Fruit fly (Drosophila melanogaster): ENCODE data around the gene Sym.

The Sym gene

dm6 chr3R:5705469-5706067 is 36.7 kb downstream of the Sym start (continued):
- TF ChIP-seq OdsH (GFP tag; optimal IDR thresholded peaks at IDR 0.05) (peak; percentile 65), fd85E (GFP tag; optimal IDR thresholded peaks at IDR 0.05) (no peak), net (GFP tag; optimal IDR thresholded peaks at IDR 0.05) (peak; percentile 11), CG31627 (GFP tag; optimal IDR thresholded peaks at IDR 0.05) (peak; percentile 16), CG8632 (GFP tag; optimal IDR thresholded peaks at IDR 0.05) (peak; percentile 18), Eip75B (GFP tag; optimal IDR thresholded peaks at IDR 0.05) (no peak), CG9139 (GFP tag; optimal IDR thresholded peaks at IDR 0.05) (no peak), Hr4 (GFP tag; optimal IDR thresholded peaks at IDR 0.05) (peak; percentile 72), CG6808 (GFP tag; optimal IDR thresholded peaks at IDR 0.05) (peak; percentile 41), CG32006 (GFP tag; optimal IDR thresholded peaks at IDR 0.05) (peak; percentile 80), CG6854 (GFP tag; optimal IDR thresholded peaks at IDR 0.05) (no peak), fd59A (GFP tag; optimal IDR thresholded peaks at IDR 0.05) (no peak), CG11902 (GFP tag; optimal IDR thresholded peaks at IDR 0.05) (no peak), achi (GFP tag; optimal IDR thresholded peaks at IDR 0.05) (peak; percentile 28), ss (GFP tag; optimal IDR thresholded peaks at IDR 0.05) (no peak), dac (GFP tag; optimal IDR thresholded peaks at IDR 0.05) (no peak), eg (GFP tag; IDR thresholded peaks at IDR 0.05) (peak; percentile 72; the same call in 2 of the 3 replicates), esn (GFP tag; optimal IDR thresholded peaks at IDR 0.05) (no peak)

DNA sequence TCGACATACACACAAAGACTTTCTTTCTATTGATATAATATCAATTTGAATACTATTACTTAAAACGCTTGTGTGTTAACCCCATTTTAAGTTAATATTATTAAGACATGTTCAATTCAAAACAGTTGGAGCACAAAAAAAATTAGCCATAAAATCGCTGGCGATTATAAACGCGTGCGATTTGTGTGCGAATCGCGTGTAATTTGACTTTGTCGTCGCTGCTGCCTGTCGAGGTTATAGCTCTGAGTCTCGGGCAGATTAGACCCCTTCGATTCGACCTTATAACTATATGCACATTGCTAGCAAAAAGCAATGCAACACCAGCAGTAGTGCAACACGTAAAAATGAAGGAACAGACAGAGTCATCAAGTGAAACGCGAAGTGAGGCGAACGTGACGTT is 37.3 kb downstream of the Sym start:
- TF ChIP-seq CG31627 (GFP tag; optimal IDR thresholded peaks at IDR 0.05) (no peak), Hr4 (GFP tag; optimal IDR thresholded peaks at IDR 0.05) (no peak), Ets96B (tag; optimal IDR thresholded peaks at IDR 0.05) (no peak), acj6 (GFP tag; optimal IDR thresholded peaks at IDR 0.05) (no peak), Eip75B (GFP tag; optimal IDR thresholded peaks at IDR 0.05) (no peak)

- TF ChIP-seq fd59A (GFP tag; optimal IDR thresholded peaks at IDR 0.05) = no peak
- TF ChIP-seq dac (GFP tag; optimal IDR thresholded peaks at IDR 0.05) = no peak
- no peak for TF ChIP-seq spab (GFP tag; optimal IDR thresholded peaks at IDR 0.05)
- no peak for TF ChIP-seq CG4318 (GFP tag; optimal IDR thresholded peaks at IDR 0.05)
- peak; percentile 36 for TF ChIP-seq Eip78C (GFP tag)
- peak; percentile 15 for TF ChIP-seq CG6276 (GFP tag; optimal IDR thresholded peaks at IDR 0.05)
- TF ChIP-seq Met (GFP tag; optimal IDR thresholded peaks at IDR 0.05) = no peak
- TF ChIP-seq dsx (GFP tag; optimal IDR thresholded peaks at IDR 0.05; ENCODE audit: poor library complexity, severe bottlenecking) = no peak
- no peak for TF ChIP-seq vri (GFP tag; optimal IDR thresholded peaks at IDR 0.05)
- no peak for TF ChIP-seq CG10669 (GFP tag; optimal IDR thresholded peaks at IDR 0.05)
- no peak for TF ChIP-seq cyc (GFP tag; optimal IDR thresholded peaks at IDR 0.05)
- no peak for TF ChIP-seq CG31627 (GFP tag; optimal IDR thresholded peaks at IDR 0.05)
- peak; percentile 46 for TF ChIP-seq svp (GFP tag)
- no peak for TF ChIP-seq pdm3 (GFP tag; optimal IDR thresholded peaks at IDR 0.05)
- TF ChIP-seq Hr39 (GFP tag; optimal IDR thresholded peaks at IDR 0.05) = no peak
These were observed 41.2 kb downstream of the Sym start for dm6 chr3R:5701104-5701503.

- TF ChIP-seq Blimp-1 (GFP tag; optimal IDR thresholded peaks at IDR 0.05) (no peak), Ets21C (GFP tag; optimal IDR thresholded peaks at IDR 0.05) (no peak), Hr38 (GFP tag; optimal IDR thresholded peaks at IDR 0.05) (no peak), vri (GFP tag; optimal IDR thresholded peaks at IDR 0.05) (no peak), CG3919 (GFP tag; optimal IDR thresholded peaks at IDR 0.05) (peak; percentile 10), pdm3 (GFP tag; optimal IDR thresholded peaks at IDR 0.05) (no peak), Ets96B (tag; optimal IDR thresholded peaks at IDR 0.05) (no peak), ss (GFP tag; optimal IDR thresholded peaks at IDR 0.05) (peak; percentile 17 to 39), CG11762 (GFP tag; optimal IDR thresholded peaks at IDR 0.05; ENCODE audit: insufficient read depth) (no peak), CG9139 (GFP tag; optimal IDR thresholded peaks at IDR 0.05) (peak; percentile 15), lz (GFP tag; optimal IDR thresholded peaks at IDR 0.05) (no peak), topi (GFP tag; optimal IDR thresholded peaks at IDR 0.05) (no peak), CG16779 (tag; optimal IDR thresholded peaks at IDR 0.05) (no peak), CG10669 (GFP tag; optimal IDR thresholded peaks at IDR 0.05) (no peak), Eip78C (GFP tag) (peak; percentile 73), CG6276 (GFP tag; optimal IDR thresholded peaks at IDR 0.05) (no peak), CG10631 (GFP tag; optimal IDR thresholded peaks at IDR 0.05) (no peak), svp (GFP tag) (peak; percentile 20), Sox14 (GFP tag; optimal IDR thresholded peaks at IDR 0.05) (no peak), CG3032 (tag; optimal IDR thresholded peaks at IDR 0.05) (no peak), CG6808 (GFP tag; optimal IDR thresholded peaks at IDR 0.05) (no peak), Eip93F (GFP tag; optimal IDR thresholded peaks at IDR 0.05) (no peak), CG11294 (GFP tag; IDR thresholded peaks at IDR 0.05) (no peak)
These were observed 45.9 kb downstream of the Sym start for dm6 chr3R:5696384-5696783.

Measured in whole organism, prepupa.